Worm (Caenorhabditis elegans): ENCODE data around the gene ZK813.1.

ZK813.1 gene

ce11 chrX:3488074-3488688 lies 42.1 kb downstream of the ZK813.1 start:
- TF ChIP-seq unc-62 (GFP tag; optimal IDR thresholded peaks at IDR 0.05), result no peak

ce11 chrX:3488993-3489392 lies 42.9 kb downstream of the ZK813.1 start, which contains the start of gene C12D12.3:
TSS of gene C12D12.3 (plus strand) at chrX:3489293.
- no peak for TF ChIP-seq unc-62 (GFP tag; optimal IDR thresholded peaks at IDR 0.05)

ce11 chrX:3492431-3492830 lies 46.3 kb downstream of the ZK813.1 start:
- TF ChIP-seq unc-62 (GFP tag; optimal IDR thresholded peaks at IDR 0.05), result no peak

DNA sequence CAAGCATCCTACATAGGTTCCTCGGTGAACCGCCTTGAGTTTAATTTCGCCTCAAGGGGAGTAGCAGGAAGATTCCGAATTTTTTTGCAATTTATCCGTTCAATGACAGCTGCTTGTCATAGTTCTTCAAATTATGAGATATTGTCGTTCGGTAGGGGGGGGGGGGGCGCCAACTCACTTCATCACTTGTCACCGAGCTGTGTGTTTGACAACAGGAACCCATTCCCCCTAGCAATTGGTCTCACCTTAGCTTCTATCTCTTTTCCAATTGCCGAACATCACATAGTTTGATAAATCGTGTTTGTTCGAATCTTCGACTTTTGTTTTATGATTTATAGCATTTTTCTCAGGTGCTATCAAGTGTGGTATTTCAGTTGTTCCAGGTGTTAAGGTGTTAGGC lies 48.5 kb downstream of the ZK813.1 start:
- TF ChIP-seq unc-62 (GFP tag; optimal IDR thresholded peaks at IDR 0.05), result no peak

DNA sequence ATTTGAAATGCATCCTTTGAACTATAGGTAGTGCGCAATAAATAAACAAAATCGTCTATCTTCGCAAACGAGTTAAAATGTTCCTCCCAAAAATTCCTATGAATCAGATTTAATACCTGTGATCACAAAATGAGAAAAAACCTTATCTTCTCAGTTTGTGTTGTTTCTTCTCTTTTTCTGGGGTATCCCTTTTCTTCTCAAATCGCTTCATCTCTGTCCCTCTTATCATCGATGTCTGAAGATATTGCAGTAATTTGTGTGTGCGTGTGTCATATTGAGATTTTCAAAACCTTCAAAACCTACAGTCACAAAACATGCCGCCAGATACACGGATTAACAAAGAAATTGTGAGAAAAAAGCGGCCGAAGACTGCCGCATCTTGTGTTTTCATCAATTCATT lies 49.7 kb downstream of the ZK813.1 start, which contains the start of gene glt-1:
TSS of gene glt-1 (plus strand) at position 251 of the 400 bp plus-strand sequence.
- TF ChIP-seq unc-62 (GFP tag; optimal IDR thresholded peaks at IDR 0.05), result no peak

All from whole organism, dauer.